Fruit fly (Drosophila melanogaster) Kc167 (cell line): ENCODE results near the gene shps.

Experiments
- Myc ChIP-seq: fragments of >200 bp; optimal IDR thresholded peaks from 2 replicates; lab custom pipeline; 2017; ENCODE audit warnings: missing external identifiers
- Sin3A ChIP-seq: fragments of >200 bp; optimal IDR thresholded peaks from 2 replicates; lab custom pipeline; 2018; ENCODE audit warnings: missing external identifiers
- insv ChIP-seq: fragments of >200 bp; optimal IDR thresholded peaks from 3 replicates; lab custom pipeline; 2018; ENCODE audit warnings: missing external identifiers
- psq ChIP-seq: fragments of >200 bp; optimal IDR thresholded peaks from 2 replicates; lab custom pipeline; 2017; ENCODE audit warnings: missing external identifiers
- ttk ChIP-seq: sonication (Bioruptor generic); optimal IDR thresholded peaks from 2 replicates; lab custom pipeline; 2017; ENCODE audit warnings: missing external identifiers

dm6 chr3R:24259278-24260040 lies 19.9 kb upstream of the shps start:
- no peak for TF ChIP-seq ttk (lab: Kevin White, UChicago)
- no peak for TF ChIP-seq insv (lab: Kevin White, UChicago)
- TF ChIP-seq Myc, result no peak
- TF ChIP-seq psq, result no peak
- TF ChIP-seq Sin3A (lab: Kevin White, UChicago), result no peak
